Fruit fly (Drosophila melanogaster): ENCODE measurements around the gene Obp83a.

Gene Obp83a

DNA sequence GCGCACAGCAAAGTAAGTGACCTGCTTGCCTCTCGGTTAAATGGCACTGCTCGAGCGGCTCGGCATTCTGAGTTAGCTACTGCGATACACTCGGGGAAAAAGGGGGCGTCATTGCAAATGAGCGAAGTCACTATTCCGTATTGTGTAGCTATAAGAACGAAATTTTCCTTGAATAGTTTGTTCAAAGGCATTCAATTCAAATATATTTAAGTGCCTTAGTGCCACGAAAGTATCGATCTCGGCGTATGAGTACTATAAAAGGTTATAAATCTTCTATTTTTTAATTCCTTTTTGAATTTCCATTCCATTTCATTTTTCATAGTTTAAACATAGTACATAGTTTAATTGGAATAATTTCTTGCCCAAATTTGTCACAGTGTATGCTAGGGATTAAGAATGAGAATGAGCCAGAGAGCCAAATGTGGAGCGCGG, 23.2 kb upstream of the Obp83a start (continued):
- TF ChIP-seq Ets65A (GFP tag): peak; percentile 95
- TF ChIP-seq CG8765 (GFP tag; IDR thresholded peaks at IDR 0.05): no peak
- no peak for TF ChIP-seq CG31224 (GFP tag; IDR thresholded peaks at IDR 0.05)
- TF ChIP-seq Pdp1 (GFP tag; optimal IDR thresholded peaks at IDR 0.05): peak; percentile 31 to 50
- peak; percentile 6 for TF ChIP-seq dmrt11E (tag; optimal IDR thresholded peaks at IDR 0.05)
- TF ChIP-seq Hmr (GFP tag; optimal IDR thresholded peaks at IDR 0.05): peak; percentile 44
- TF ChIP-seq CG9727 (GFP tag; optimal IDR thresholded peaks at IDR 0.05): peak; percentile 62
- no peak for TF ChIP-seq dm (GFP tag; optimal IDR thresholded peaks at IDR 0.05)
- TF ChIP-seq CG13424 (tag; optimal IDR thresholded peaks at IDR 0.05): peak; percentile 65
- TF ChIP-seq CG4404 (GFP tag; IDR thresholded peaks at IDR 0.05): 0 out of 2 replicates have a peak, but pooled peaks have one; percentile 9
- no peak for TF ChIP-seq ERR (GFP tag; optimal IDR thresholded peaks at IDR 0.05)
- TF ChIP-seq lbe (GFP tag; optimal IDR thresholded peaks at IDR 0.05): no peak
- no peak for TF ChIP-seq knrl (GFP tag; IDR thresholded peaks at IDR 0.05; ENCODE audit: partially characterized antibody)
- peak; percentile 27 for TF ChIP-seq ems (GFP tag; optimal IDR thresholded peaks at IDR 0.05)
- TF ChIP-seq Aef1 (GFP tag; IDR thresholded peaks at IDR 0.05): no peak
- TF ChIP-seq Dp (GFP tag; optimal IDR thresholded peaks at IDR 0.05): no peak
- TF ChIP-seq Kr (GFP tag; optimal IDR thresholded peaks at IDR 0.05): no peak
- TF ChIP-seq CG3847 (GFP tag; IDR thresholded peaks at IDR 0.05): 0 out of 2 replicates have a peak, but pooled peaks have one; percentile 37
- no peak for TF ChIP-seq bbx (GFP tag; IDR thresholded peaks at IDR 0.05; ENCODE audit: partially characterized antibody)
- peak; percentile 46 for TF ChIP-seq CG3281 (GFP tag; optimal IDR thresholded peaks at IDR 0.05)
- TF ChIP-seq CG14965 (GFP tag; optimal IDR thresholded peaks at IDR 0.05; ENCODE audit: borderline replicate concordance): no peak
- TF ChIP-seq CTCF (GFP tag; optimal IDR thresholded peaks at IDR 0.05): no peak
- TF ChIP-seq jumu (GFP tag; optimal IDR thresholded peaks at IDR 0.05): no peak
- peak; percentile 43; the same call in 1 of the 2 replicates for TF ChIP-seq Ada2b (GFP tag; IDR thresholded peaks at IDR 0.05)
- TF ChIP-seq wdn (GFP tag; IDR thresholded peaks at IDR 0.05): no peak
- TF ChIP-seq zen (tag; optimal IDR thresholded peaks at IDR 0.05): peak; percentile 15
- TF ChIP-seq NfI (GFP tag; optimal IDR thresholded peaks at IDR 0.05): peak; percentile 52
- TF ChIP-seq CG6654 (GFP tag; optimal IDR thresholded peaks at IDR 0.05): no peak
- no peak for TF ChIP-seq Adf1 (GFP tag; IDR thresholded peaks at IDR 0.05)
- TF ChIP-seq ab (GFP tag; optimal IDR thresholded peaks at IDR 0.05): no peak
- TF ChIP-seq disco-r (GFP tag; optimal IDR thresholded peaks at IDR 0.05): peak; percentile 5
- TF ChIP-seq tgo (GFP tag; IDR thresholded peaks at IDR 0.05): peak; percentile 39; the same call in 2 of the 3 replicates
- TF ChIP-seq bowl (GFP tag; IDR thresholded peaks at IDR 0.05): no peak
- TF ChIP-seq odd (GFP tag; optimal IDR thresholded peaks at IDR 0.05): peak; percentile 15
- peak; percentile 54 for TF ChIP-seq ind (GFP tag; optimal IDR thresholded peaks at IDR 0.05)
- no peak for TF ChIP-seq CG2199 (GFP tag; IDR thresholded peaks at IDR 0.05)
- TF ChIP-seq ase (GFP tag; IDR thresholded peaks at IDR 0.05): no peak
- TF ChIP-seq CG17612 (GFP tag; IDR thresholded peaks at IDR 0.05): no peak
- peak in 1 of 3 experiments; percentile 33 for TF ChIP-seq lola (GFP tag; optimal IDR thresholded peaks at IDR 0.05)
- peak; percentile 21 for TF ChIP-seq CG2116 (GFP tag; optimal IDR thresholded peaks at IDR 0.05)
- TF ChIP-seq cad (GFP tag; optimal IDR thresholded peaks at IDR 0.05): no peak
- no peak for TF ChIP-seq zfh2 (GFP tag; optimal IDR thresholded peaks at IDR 0.05)
- TF ChIP-seq CG4707 (GFP tag; optimal IDR thresholded peaks at IDR 0.05): no peak
- TF ChIP-seq Xrp1 (GFP tag; IDR thresholded peaks at IDR 0.05): peak; percentile 36; the same call in 1 of the 2 replicates
- TF ChIP-seq sens-2 (GFP tag; IDR thresholded peaks at IDR 0.05): no peak
- TF ChIP-seq CoRest (tag; optimal IDR thresholded peaks at IDR 0.05): peak; percentile 63
- TF ChIP-seq Mad (GFP tag; optimal IDR thresholded peaks at IDR 0.05): peak; percentile 38
- peak; percentile 50 for TF ChIP-seq cwo (GFP tag; optimal IDR thresholded peaks at IDR 0.05)
- no peak for TF ChIP-seq Sry-β (GFP tag; optimal IDR thresholded peaks at IDR 0.05)
- TF ChIP-seq prd (optimal IDR thresholded peaks at IDR 0.05): no peak
- TF ChIP-seq prd (GFP tag; IDR thresholded peaks at IDR 0.05): peak; percentile 21; the same call in 1 of the 3 replicates
- TF ChIP-seq CG9817 (tag; optimal IDR thresholded peaks at IDR 0.05): peak; percentile 10

All from whole organism, embryonic.